Worm (Caenorhabditis elegans) whole organism, L2 larva: Measurements from ENCODE around the gene srbc-75.

Experiments
- C34F6.9 ChIP-seq: fragments of 150-350 bp; optimal IDR thresholded peaks from 2 replicates; lab custom pipeline; 2014; ENCODE audit warnings: missing biosample characterization, missing genetic modification characterization
- F13H6.1 ChIP-seq: sonication (generic microtip); optimal IDR thresholded peaks from 2 replicates; lab custom pipeline; 2016; ENCODE audit warnings: missing genetic modification characterization, missing compliant biosample characterization
- R02D3.7 ChIP-seq: fragments of 150-350 bp; optimal IDR thresholded peaks from 2 replicates; lab custom pipeline; 2014; ENCODE audit warnings: missing biosample characterization, missing genetic modification characterization
- Y55F3AM.14 ChIP-seq: fragments of 200-800 bp; sonication (Bioruptor generic); optimal IDR thresholded peaks from 2 replicates; lab custom pipeline; 2018; ENCODE audit warnings: mild to moderate bottlenecking, missing genetic modification characterization, missing compliant biosample characterization
- alr-1 ChIP-seq: fragments of 150-350 bp; optimal IDR thresholded peaks from 2 replicates; lab custom pipeline; 2014; ENCODE audit warnings: missing biosample characterization, missing genetic modification characterization
- aly-2 ChIP-seq: fragments of 150-350 bp; optimal IDR thresholded peaks from 2 replicates; lab custom pipeline; 2014; ENCODE audit warnings: missing biosample characterization, missing genetic modification characterization
- blmp-1 ChIP-seq: sonication (generic microtip); optimal IDR thresholded peaks from 2 replicates; lab custom pipeline; 2017; ENCODE audit warnings: missing genetic modification characterization, mild to moderate bottlenecking, missing compliant biosample characterization, antibody characterized with exemption, moderate library complexity; ENCODE audit not compliant: insufficient read depth
- ceh-16 ChIP-seq: fragments of 150-350 bp; optimal IDR thresholded peaks from 2 replicates; lab custom pipeline; 2014; ENCODE audit warnings: missing biosample characterization, missing genetic modification characterization
- ceh-82 ChIP-seq: fragments of 150-350 bp; optimal IDR thresholded peaks from 2 replicates; lab custom pipeline; 2014; ENCODE audit warnings: missing biosample characterization, missing genetic modification characterization
- crh-2 ChIP-seq: sonication (generic microtip); optimal IDR thresholded peaks from 2 replicates; lab custom pipeline; 2017; ENCODE audit warnings: missing biosample characterization, missing genetic modification characterization
- dmd-4 ChIP-seq: sonication (generic microtip); optimal IDR thresholded peaks from 2 replicates; lab custom pipeline; 2017; ENCODE audit warnings: missing biosample characterization, missing genetic modification characterization
- egl-27 ChIP-seq: sonication (generic microtip); optimal IDR thresholded peaks from 3 replicates; lab custom pipeline; 2017; ENCODE audit warnings: missing biosample characterization, missing genetic modification reagents, missing genetic modification characterization
- elt-1 ChIP-seq: fragments of 150-350 bp; optimal IDR thresholded peaks from 2 replicates; lab custom pipeline; 2014; ENCODE audit warnings: missing biosample characterization, missing genetic modification characterization
- fos-1 ChIP-seq: fragments of 150-350 bp; optimal IDR thresholded peaks from 2 replicates; lab custom pipeline; 2014; ENCODE audit warnings: missing biosample characterization, missing genetic modification characterization
- gmeb-1 ChIP-seq: fragments of 150-350 bp; optimal IDR thresholded peaks from 2 replicates; lab custom pipeline; 2014; ENCODE audit warnings: missing biosample characterization, missing genetic modification characterization
- lin-13 ChIP-seq: fragments of 150-350 bp; optimal IDR thresholded peaks from 2 replicates; lab custom pipeline; 2014; ENCODE audit warnings: missing biosample characterization, missing genetic modification reagents, missing genetic modification characterization
- lin-39 ChIP-seq: fragments of 150-350 bp; optimal IDR thresholded peaks from 2 replicates; lab custom pipeline; 2014; ENCODE audit warnings: missing biosample characterization, missing genetic modification reagents, missing genetic modification characterization
- mab-5 ChIP-seq: fragments of 150-350 bp; optimal IDR thresholded peaks from 2 replicates; lab custom pipeline; 2014; ENCODE audit warnings: missing biosample characterization, missing genetic modification characterization
- mbf-1 ChIP-seq: sonication (generic microtip); optimal IDR thresholded peaks from 2 replicates; lab custom pipeline; 2017; ENCODE audit warnings: missing biosample characterization, missing genetic modification characterization
- nhr-10 ChIP-seq: sonication (generic microtip); optimal IDR thresholded peaks from 2 replicates; lab custom pipeline; 2017; ENCODE audit warnings: missing biosample characterization, missing genetic modification characterization
- nhr-12 ChIP-seq: fragments of 150-350 bp; optimal IDR thresholded peaks from 2 replicates; lab custom pipeline; 2014; ENCODE audit warnings: missing biosample characterization, missing genetic modification characterization
- nhr-129 ChIP-seq: fragments of 150-350 bp; optimal IDR thresholded peaks from 2 replicates; lab custom pipeline; 2014; ENCODE audit warnings: missing biosample characterization, missing genetic modification characterization
- nhr-23 ChIP-seq: fragments of 150-350 bp; optimal IDR thresholded peaks from 2 replicates; lab custom pipeline; 2014; ENCODE audit warnings: missing biosample characterization, missing genetic modification reagents, missing genetic modification characterization
- nhr-237 ChIP-seq: fragments of 150-350 bp; optimal IDR thresholded peaks from 2 replicates; lab custom pipeline; 2014; ENCODE audit warnings: missing biosample characterization, missing genetic modification characterization
- nhr-25 ChIP-seq: fragments of 150-350 bp; sonication (generic microtip); optimal IDR thresholded peaks from 3 replicates; lab custom pipeline; 2014; ENCODE audit warnings: missing biosample characterization, missing genetic modification characterization
- nhr-6 ChIP-seq: fragments of 150-350 bp; optimal IDR thresholded peaks from 2 replicates; lab custom pipeline; 2014; ENCODE audit warnings: missing biosample characterization, missing genetic modification characterization
- nhr-77 ChIP-seq: fragments of 150-350 bp; optimal IDR thresholded peaks from 2 replicates; lab custom pipeline; 2014; ENCODE audit warnings: missing biosample characterization, missing genetic modification characterization
- sem-4 ChIP-seq: fragments of 150-350 bp; optimal IDR thresholded peaks from 2 replicates; lab custom pipeline; 2014; ENCODE audit warnings: missing biosample characterization, missing genetic modification reagents, missing genetic modification characterization
- sma-3 ChIP-seq: sonication (generic microtip); optimal IDR thresholded peaks from 2 replicates; lab custom pipeline; 2016; ENCODE audit warnings: missing genetic modification reagents, missing genetic modification characterization, missing compliant biosample characterization
- sma-9 ChIP-seq, 2 experiments: fragments of 150-350 bp in 1 of 2; sonication (generic microtip) in 1 of 2; optimal IDR thresholded peaks; 2 replicates each; lab custom pipeline; 2014 to 2016; ENCODE audit warnings: missing genetic modification characterization in 2 of 2, mild to moderate bottlenecking in 1 of 2, missing biosample characterization in 1 of 2, missing compliant biosample characterization in 1 of 2, missing genetic modification reagents in 1 of 2, moderate library complexity in 1 of 2
- unc-39 ChIP-seq: fragments of 150-350 bp; optimal IDR thresholded peaks from 2 replicates; lab custom pipeline; 2014; ENCODE audit warnings: missing biosample characterization, missing genetic modification characterization
- unc-55 ChIP-seq: fragments of 150-350 bp; sonication (generic microtip); optimal IDR thresholded peaks from 3 replicates; lab custom pipeline; 2014; ENCODE audit warnings: missing biosample characterization, missing genetic modification reagents, missing genetic modification characterization
- unc-62 ChIP-seq: fragments of 150-350 bp; optimal IDR thresholded peaks from 2 replicates; lab custom pipeline; 2014; ENCODE audit warnings: missing biosample characterization, missing genetic modification reagents, missing genetic modification characterization
- zag-1 ChIP-seq: fragments of 150-350 bp; optimal IDR thresholded peaks from 2 replicates; lab custom pipeline; 2014; ENCODE audit warnings: missing biosample characterization, missing genetic modification characterization
- ztf-1 ChIP-seq: fragments of 200-800 bp; sonication (Bioruptor generic); conservative IDR thresholded peaks from 2 replicates; pipeline ENCODE4 v1.3.6; 2022; ENCODE audit warnings: missing genetic modification characterization, missing compliant biosample characterization
- ztf-4 ChIP-seq: fragments of 150-350 bp; optimal IDR thresholded peaks from 2 replicates; lab custom pipeline; 2014; ENCODE audit warnings: missing biosample characterization, missing genetic modification characterization

The srbc-75 gene

ce11 chrV:15225650-15226049, 28.0 kb upstream of the srbc-75 start, which contains the start of gene srw-14:
Gene srw-14, plus strand, starts transcription at chrV:15225950.
- TF ChIP-seq ceh-82 (tag; lab: Kevin White, UChicago) (no peak), C34F6.9 (tag; lab: Kevin White, UChicago) (no peak), nhr-10 (tag; lab: Kevin White, UChicago) (no peak), dmd-4 (tag; lab: Kevin White, UChicago) (no peak), alr-1 (no peak), ceh-16 (no peak), elt-1 (tag; lab: Kevin White, UChicago) (no peak), nhr-6 (no peak), nhr-25 (no peak), gmeb-1 (no peak), Y55F3AM.14 (GFP tag; lab: Kevin White, UChicago) (no peak), blmp-1 (tag; lab: Kevin White, UChicago) (no peak), nhr-129 (no peak)

ce11 chrV:15226206-15226605, 27.4 kb upstream of the srbc-75 start:
- peak; percentile 74 for TF ChIP-seq fos-1 (tag; lab: Kevin White, UChicago)
- no peak for TF ChIP-seq unc-39 (tag; lab: Kevin White, UChicago)
- TF ChIP-seq C34F6.9 (tag; lab: Kevin White, UChicago): no peak
- TF ChIP-seq mbf-1 (tag; lab: Kevin White, UChicago): no peak

DNA sequence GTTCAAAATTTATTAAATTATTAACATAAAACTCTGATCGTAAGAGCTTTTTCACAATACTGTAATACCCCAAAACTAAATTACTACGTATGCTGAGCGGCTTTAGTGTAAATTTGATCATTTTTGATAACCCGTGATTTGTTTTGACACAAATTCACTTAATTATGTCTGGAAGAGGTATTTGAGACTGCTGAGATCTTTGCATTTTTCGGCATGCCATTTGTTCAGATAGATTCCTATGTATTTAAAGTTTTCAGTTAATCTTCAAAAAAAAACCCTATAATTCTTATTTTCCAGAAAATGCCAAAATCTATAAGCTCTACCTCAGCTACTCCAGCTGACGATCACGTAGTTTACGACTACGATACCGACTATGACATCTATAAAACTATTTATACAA, 23.4 kb upstream of the srbc-75 start, which contains the start of gene srw-15:
TSS of gene srw-15 (plus strand) at position 301 of the 400 bp plus-strand sequence.
- TF ChIP-seq nhr-77 (no peak), sma-9 (GFP tag; optimal IDR thresholded peaks at IDR 0.05; lab: Kevin White, UChicago) (no peak), sma-9 (tag; optimal IDR thresholded peaks at IDR 0.05; lab: Kevin White, UChicago) (no peak), zag-1 (tag; lab: Kevin White, UChicago) (no peak), nhr-129 (no peak), unc-55 (GFP tag; lab: Kevin White, UChicago) (no peak)

DNA sequence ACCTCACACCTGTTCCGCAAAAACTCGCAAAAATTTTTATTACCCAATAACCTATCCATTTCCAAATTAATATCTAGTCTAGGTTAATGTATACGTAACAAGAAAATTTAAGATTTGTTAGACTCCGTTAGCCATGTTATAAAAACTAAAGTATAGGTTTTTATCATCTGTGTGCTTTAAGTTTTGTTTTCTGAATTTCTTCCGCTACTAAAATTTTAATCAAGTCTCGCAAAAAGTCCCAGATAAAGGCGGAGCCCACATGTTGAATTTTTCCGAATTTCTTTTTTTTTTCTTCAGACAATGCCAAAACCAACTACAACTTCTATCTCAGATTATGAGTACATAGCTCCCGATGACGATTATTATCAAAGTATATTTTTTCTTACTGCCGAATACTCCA, 21.4 kb upstream of the srbc-75 start, which contains the start of gene srw-13:
TSS of gene srw-13 (plus strand) at position 301 of the 400 bp plus-strand sequence.
- TF ChIP-seq nhr-12 (tag; lab: Kevin White, UChicago): no peak
- TF ChIP-seq nhr-10 (tag; lab: Kevin White, UChicago): no peak
- TF ChIP-seq gmeb-1: no peak
- TF ChIP-seq nhr-77: no peak
- TF ChIP-seq lin-39: no peak
- TF ChIP-seq zag-1 (tag; lab: Kevin White, UChicago): no peak
- no peak for TF ChIP-seq crh-2 (tag; lab: Kevin White, UChicago)
- TF ChIP-seq dmd-4 (tag; lab: Kevin White, UChicago): no peak
- TF ChIP-seq nhr-129: no peak
- TF ChIP-seq mab-5: no peak
- TF ChIP-seq nhr-6: no peak
- TF ChIP-seq sma-3: no peak

ce11 chrV:15235661-15236060, 18.0 kb upstream of the srbc-75 start, which contains the start of gene nhr-164:
Gene nhr-164, minus strand, starts transcription at chrV:15235761.
- no peak for TF ChIP-seq nhr-10 (tag; lab: Kevin White, UChicago)
- no peak for TF ChIP-seq blmp-1 (tag; lab: Kevin White, UChicago)
- no peak for TF ChIP-seq ztf-1 (GFP tag; lab: Robert Waterston, UW)
- no peak for TF ChIP-seq alr-1
- no peak for TF ChIP-seq lin-13 (GFP tag; lab: Kevin White, UChicago)
- no peak for TF ChIP-seq nhr-237
- no peak for TF ChIP-seq sem-4 (tag; lab: Kevin White, UChicago)
- no peak for TF ChIP-seq elt-1 (tag; lab: Kevin White, UChicago)
- TF ChIP-seq crh-2 (tag; lab: Kevin White, UChicago): no peak
- no peak for TF ChIP-seq nhr-12 (tag; lab: Kevin White, UChicago)
- no peak for TF ChIP-seq sma-3
- no peak for TF ChIP-seq nhr-6
- TF ChIP-seq nhr-77: no peak

DNA sequence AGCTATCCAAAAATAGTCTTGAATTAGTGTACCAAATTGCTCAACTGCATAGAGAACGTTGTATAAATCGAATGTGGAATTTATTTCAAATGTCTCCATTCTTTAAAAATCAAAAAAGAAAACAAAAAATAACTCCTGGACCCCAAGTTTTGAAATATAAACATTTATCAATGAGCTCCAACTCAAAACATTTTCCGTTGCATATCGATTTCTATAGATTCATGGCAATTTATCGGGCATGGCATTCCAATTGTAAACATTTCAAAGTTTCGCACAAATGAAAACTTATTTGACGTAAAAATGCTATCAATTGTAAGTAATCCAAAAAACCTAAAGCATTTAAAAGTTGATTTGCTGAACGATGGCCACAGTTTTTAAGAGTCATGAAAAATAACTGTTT, 15.1 kb upstream of the srbc-75 start, which contains the start of gene srw-12:
TSS of gene srw-12 (minus strand) at position 101 of the 400 bp plus-strand sequence.
- TF ChIP-seq sma-3 (no peak), zag-1 (tag; lab: Kevin White, UChicago) (no peak), lin-13 (GFP tag; lab: Kevin White, UChicago) (no peak), R02D3.7 (tag; lab: Kevin White, UChicago) (no peak), dmd-4 (tag; lab: Kevin White, UChicago) (no peak), nhr-77 (no peak), nhr-23 (no peak), nhr-237 (no peak), nhr-10 (tag; lab: Kevin White, UChicago) (no peak), ztf-4 (no peak), aly-2 (no peak), unc-39 (tag; lab: Kevin White, UChicago) (no peak), fos-1 (tag; lab: Kevin White, UChicago) (no peak), egl-27 (tag; lab: Kevin White, UChicago) (no peak), F13H6.1 (tag; lab: Kevin White, UChicago) (no peak), lin-39 (no peak), ceh-82 (tag; lab: Kevin White, UChicago) (no peak), unc-62 (no peak), crh-2 (tag; lab: Kevin White, UChicago) (no peak)
